Worm (Caenorhabditis elegans): ENCODE results near the gene B0546.4.

B0546.4 gene

ce11 chrIV:3338176-3338575 lies 45.8 kb downstream of the B0546.4 start (continued):
- TF ChIP-seq bed-2 (GFP tag; IDR thresholded peaks at IDR 0.05) (no peak), ekl-4 (GFP tag; IDR thresholded peaks at IDR 0.05) (peak; percentile 72), ztf-26 (tag; optimal IDR thresholded peaks at IDR 0.05) (no peak), egl-18 (GFP tag; IDR thresholded peaks at IDR 0.05) (no peak), him-1 (tag; optimal IDR thresholded peaks at IDR 0.05) (no peak), ceh-79 (tag; optimal IDR thresholded peaks at IDR 0.05) (no peak), F57A8.1 (GFP tag; optimal IDR thresholded peaks at IDR 0.05) (no peak), mcd-1 (GFP tag; IDR thresholded peaks at IDR 0.05) (no peak; the same call in 1 of the 2 replicates), B0035.1 (tag; optimal IDR thresholded peaks at IDR 0.05) (no peak), tlf-1 (GFP tag; optimal IDR thresholded peaks at IDR 0.05) (no peak), F33H1.4 (GFP tag; IDR thresholded peaks at IDR 0.05) (peak; percentile 41; the same call in 1 of the 2 replicates), F23B12.7 (tag; optimal IDR thresholded peaks at IDR 0.05; ENCODE audit: insufficient read depth) (no peak), lsy-27 (tag; optimal IDR thresholded peaks at IDR 0.05; ENCODE audit: borderline replicate concordance, insufficient read depth) (no peak), lin-26 (GFP tag; IDR thresholded peaks at IDR 0.05) (peak; percentile 58; the same call in 1 of the 2 replicates), madf-10 (tag; optimal IDR thresholded peaks at IDR 0.05) (no peak), ZK185.1 (tag; optimal IDR thresholded peaks at IDR 0.05; ENCODE audit: poor library complexity, severe bottlenecking) (no peak), ccch-3 (GFP tag; optimal IDR thresholded peaks at IDR 0.05) (no peak), egl-44 (GFP tag; IDR thresholded peaks at IDR 0.05) (peak; percentile 69; the same call in 1 of the 2 replicates), dpff-1 (tag; optimal IDR thresholded peaks at IDR 0.05) (no peak), attf-6 (GFP tag; IDR thresholded peaks at IDR 0.05) (no peak), sea-2 (GFP tag; IDR thresholded peaks at IDR 0.05) (no peak), Y79H2A.3 (GFP tag; conservative IDR thresholded peaks at IDR 0.05) (no peak), aptf-3 (GFP tag; IDR thresholded peaks at IDR 0.05) (0 out of 2 replicates have a peak, but pooled peaks have one; percentile 67), lin-40 (tag; optimal IDR thresholded peaks at IDR 0.05) (no peak), ztf-25 (GFP tag; IDR thresholded peaks at IDR 0.05) (no peak), Y53G8AR.9 (GFP tag; conservative IDR thresholded peaks at IDR 0.05) (0 out of 2 replicates have a peak, but pooled peaks have one; percentile 48), tbx-9 (tag; optimal IDR thresholded peaks at IDR 0.05; ENCODE audit: borderline replicate concordance) (no peak), B0336.3 (GFP tag; IDR thresholded peaks at IDR 0.05) (peak; percentile 77; the same call in 1 of the 2 replicates), ceh-58 (GFP tag; IDR thresholded peaks at IDR 0.05) (0 out of 2 replicates have a peak, but pooled peaks have one; percentile 69), lir-1 (GFP tag; conservative IDR thresholded peaks at IDR 0.05) (no peak), dox-1 (GFP tag; IDR thresholded peaks at IDR 0.05) (no peak), Y95B8A.8 (GFP tag; IDR thresholded peaks at IDR 0.05) (0 out of 2 replicates have a peak, but pooled peaks have one; percentile 29), F37B4.10 (GFP tag; IDR thresholded peaks at IDR 0.05) (no peak), hsf-1 (GFP tag; IDR thresholded peaks at IDR 0.05) (peak; percentile 61)

DNA sequence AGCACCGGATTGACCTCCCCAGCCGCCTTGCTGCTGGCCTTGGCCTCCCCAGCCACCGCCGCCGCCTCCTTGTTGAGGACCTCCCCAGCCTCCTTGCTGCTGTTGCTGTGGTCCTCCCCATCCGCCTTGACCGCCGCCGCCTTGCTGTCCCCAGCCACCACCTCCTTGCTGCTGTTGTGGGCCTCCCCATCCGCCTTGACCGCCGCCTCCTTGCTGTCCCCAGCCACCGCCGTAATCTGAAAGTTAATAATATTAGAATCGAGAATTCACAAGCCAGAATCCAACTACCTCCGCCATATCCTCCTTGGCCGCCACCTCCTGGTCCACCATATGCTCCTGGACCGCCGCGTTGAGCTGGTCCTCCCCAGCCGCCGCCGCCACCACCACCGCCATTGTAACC lies 46.7 kb downstream of the B0546.4 start:
- TF ChIP-seq D2030.7 (GFP tag; IDR thresholded peaks at IDR 0.05) (peak; percentile 8; the same call in 1 of the 2 replicates), lin-26 (GFP tag; IDR thresholded peaks at IDR 0.05) (no peak), hlh-12 (tag; optimal IDR thresholded peaks at IDR 0.05) (no peak), athp-1 (tag; optimal IDR thresholded peaks at IDR 0.05) (no peak), ztf-28 (GFP tag; IDR thresholded peaks at IDR 0.05) (no peak), egrh-3 (GFP tag; IDR thresholded peaks at IDR 0.05) (peak; percentile 98), Y56A3A.18 (GFP tag; IDR thresholded peaks at IDR 0.05) (no peak), F57C9.4 (tag; optimal IDR thresholded peaks at IDR 0.05) (no peak), ztf-25 (GFP tag; IDR thresholded peaks at IDR 0.05) (0 out of 2 replicates have a peak, but pooled peaks have one; percentile 4), attf-6 (GFP tag; IDR thresholded peaks at IDR 0.05) (peak; percentile 8; the same call in 1 of the 2 replicates), ama-1 (optimal IDR thresholded peaks at IDR 0.05) (no peak), ama-1 (GFP tag; optimal IDR thresholded peaks at IDR 0.05) (no peak), xnd-1 (tag; optimal IDR thresholded peaks at IDR 0.05) (no peak), F39B2.1 (GFP tag; IDR thresholded peaks at IDR 0.05) (no peak), sdz-38 (tag; optimal IDR thresholded peaks at IDR 0.05) (no peak), repo-1 (tag; optimal IDR thresholded peaks at IDR 0.05) (no peak), B0035.1 (tag; optimal IDR thresholded peaks at IDR 0.05) (no peak), B0261.1 (tag; optimal IDR thresholded peaks at IDR 0.05) (no peak), lir-1 (GFP tag; conservative IDR thresholded peaks at IDR 0.05) (no peak), madf-6 (GFP tag; IDR thresholded peaks at IDR 0.05) (peak; percentile 35), ccch-3 (GFP tag; optimal IDR thresholded peaks at IDR 0.05) (no peak), let-526 (GFP tag; IDR thresholded peaks at IDR 0.05) (no peak)

All from whole organism, young adult.